Fruit fly (Drosophila melanogaster) whole organism, embryonic: ENCODE measurements around the gene Acsx4.

ENCODE experiments used
- ATbp ChIP-seq: fragments of 200-800 bp; sonication (Bioruptor generic); optimal IDR thresholded peaks from 2 replicates; lab custom pipeline; 2017; ENCODE audit warnings: missing biosample characterization, mild to moderate bottlenecking, missing genetic modification characterization, missing genetic modification reagents
- Ada2b ChIP-seq: fragments of 200-800 bp; sonication (Bioruptor generic); IDR thresholded peaks from 2 replicates; pipeline ENCODE4 v1.3.6; 2022; ENCODE audit warnings: missing biosample characterization, missing genetic modification characterization
- Asciz ChIP-seq: fragments of 200-800 bp; sonication (Bioruptor generic); optimal IDR thresholded peaks from 2 replicates; lab custom pipeline; 2017; ENCODE audit warnings: missing biosample characterization, mild to moderate bottlenecking, missing genetic modification characterization, missing genetic modification reagents
- Awh ChIP-seq: fragments of 200-800 bp; sonication (Bioruptor generic); IDR thresholded peaks from 2 replicates; pipeline ENCODE4, ENCODE4 v1.3.6; 2022; ENCODE audit warnings: missing biosample characterization, missing genetic modification characterization
- CG10147 ChIP-seq: fragments of 200-800 bp; sonication (Bioruptor generic); optimal IDR thresholded peaks from 2 replicates; lab custom pipeline; 2019; ENCODE audit warnings: missing biosample characterization, mild to moderate bottlenecking, missing genetic modification characterization, moderate library complexity
- CG10959 ChIP-seq: fragments of 200-800 bp; sonication (Bioruptor generic); IDR thresholded peaks from 2 replicates; pipeline ENCODE4 v1.3.6; 2022; ENCODE audit warnings: missing biosample characterization, missing genetic modification characterization
- CG11247 ChIP-seq: fragments of 200-800 bp; sonication (Bioruptor generic); IDR thresholded peaks from 2 replicates; pipeline ENCODE4 v1.3.6; 2022; ENCODE audit warnings: missing biosample characterization, missing genetic modification characterization
- CG12659 ChIP-seq: fragments of 200-800 bp; sonication (Bioruptor generic); optimal IDR thresholded peaks from 3 replicates; lab custom pipeline; 2017; ENCODE audit warnings: mild to moderate bottlenecking, missing biosample characterization, missing genetic modification reagents, missing genetic modification characterization
- CG13287 ChIP-seq: fragments of 200-800 bp; sonication (Bioruptor generic); IDR thresholded peaks from 2 replicates; pipeline ENCODE4 v1.3.6; 2022; ENCODE audit warnings: missing biosample characterization, missing genetic modification characterization; ENCODE audit not compliant: partially characterized antibody
- CG15011 ChIP-seq: fragments of 200-800 bp; sonication (Bioruptor generic); optimal IDR thresholded peaks from 3 replicates; lab custom pipeline; 2018; ENCODE audit warnings: missing biosample characterization, mild to moderate bottlenecking, missing genetic modification characterization
- CG15601 ChIP-seq: fragments of 200-800 bp; sonication (Bioruptor generic); optimal IDR thresholded peaks from 3 replicates; lab custom pipeline; 2019; ENCODE audit warnings: missing biosample characterization, mild to moderate bottlenecking, missing genetic modification characterization, moderate library complexity
- CG1647 ChIP-seq: fragments of 200-800 bp; sonication (Bioruptor generic); optimal IDR thresholded peaks from 3 replicates; lab custom pipeline; 2016; ENCODE audit warnings: missing biosample characterization, missing genetic modification characterization
- CG16813 ChIP-seq: fragments of 200-800 bp; sonication (Bioruptor generic); IDR thresholded peaks from 3 replicates; pipeline ENCODE4 v1.3.6; 2022; ENCODE audit warnings: missing biosample characterization, missing genetic modification characterization; ENCODE audit not compliant: partially characterized antibody
- CG1792 ChIP-seq: fragments of 200-800 bp; sonication (Bioruptor generic); optimal IDR thresholded peaks from 2 replicates; lab custom pipeline; 2016; ENCODE audit warnings: missing biosample characterization, missing genetic modification characterization
- CG2199 ChIP-seq: fragments of 200-800 bp; sonication (Bioruptor generic); IDR thresholded peaks from 3 replicates; pipeline ENCODE4 v1.3.6; 2022; ENCODE audit warnings: missing biosample characterization, missing genetic modification characterization
- CG31365 ChIP-seq: fragments of 200-800 bp; sonication (Bioruptor generic); optimal IDR thresholded peaks from 2 replicates; lab custom pipeline; 2018; ENCODE audit warnings: missing biosample characterization, mild to moderate bottlenecking, missing genetic modification characterization
- CG3838 ChIP-seq: fragments of 200-800 bp; sonication (Bioruptor generic); optimal IDR thresholded peaks from 3 replicates; lab custom pipeline; 2016; ENCODE audit warnings: missing biosample characterization, missing genetic modification characterization
- CG7987 ChIP-seq: fragments of 200-800 bp; sonication (Bioruptor generic); optimal IDR thresholded peaks from 2 replicates; lab custom pipeline; 2018; ENCODE audit warnings: missing biosample characterization, mild to moderate bottlenecking, missing genetic modification characterization, moderate library complexity
- D19A ChIP-seq: fragments of 200-800 bp; optimal IDR thresholded peaks from 3 replicates; lab custom pipeline; 2019; ENCODE audit warnings: missing biosample characterization, mild to moderate bottlenecking, missing genetic modification characterization, moderate library complexity
- Ets65A ChIP-seq: fragments of 200-800 bp; sonication (Bioruptor generic); peaks from one replicate; lab custom pipeline; 2016; ENCODE audit warnings: missing biosample characterization, missing genetic modification characterization
- MTF-1 ChIP-seq: fragments of 200-800 bp; sonication (Bioruptor generic); optimal IDR thresholded peaks from 2 replicates; lab custom pipeline; 2018; ENCODE audit warnings: missing biosample characterization, mild to moderate bottlenecking, missing genetic modification characterization, borderline replicate concordance
- Nf-YA ChIP-seq: fragments of 200-800 bp; sonication (Bioruptor generic); IDR thresholded peaks from 2 replicates; pipeline ENCODE4 v1.3.6; 2022; ENCODE audit warnings: missing biosample characterization, missing genetic modification characterization
- Nf-YB ChIP-seq: fragments of 200-800 bp; sonication (Bioruptor generic); optimal IDR thresholded peaks from 3 replicates; lab custom pipeline; 2019; ENCODE audit warnings: missing biosample characterization, mild to moderate bottlenecking, missing genetic modification characterization, moderate library complexity
- Pdp1 ChIP-seq, 2 experiments: fragments of 200-800 bp; sonication (Bioruptor generic); optimal IDR thresholded peaks; 3 replicates each; lab custom pipeline; 2016; ENCODE audit warnings: missing biosample characterization in 2 of 2, missing genetic modification characterization in 2 of 2, mild to moderate bottlenecking in 1 of 2, moderate library complexity in 1 of 2
- Side ChIP-seq: fragments of 200-800 bp; sonication (Bioruptor generic); optimal IDR thresholded peaks from 2 replicates; lab custom pipeline; 2016; ENCODE audit warnings: missing biosample characterization, missing genetic modification characterization
- Ssrp ChIP-seq: fragments of 200-800 bp; sonication (Bioruptor generic); optimal IDR thresholded peaks from 2 replicates; lab custom pipeline; 2018; ENCODE audit warnings: missing biosample characterization, mild to moderate bottlenecking, missing genetic modification characterization, moderate library complexity
- Trl ChIP-seq, 3 experiments: fragments of >200 bp in 2 of 3; fragments of 200-800 bp in 1 of 3; sonication (Bioruptor generic) in 1 of 3; optimal IDR thresholded peaks; 2 replicates in 1 of 3; 3 replicates in 2 of 3; lab custom pipeline; 2016 to 2017; ENCODE audit warnings: missing biosample characterization in 1 of 3, missing genetic modification characterization in 1 of 3
- Xrp1 ChIP-seq: fragments of 200-800 bp; sonication (Bioruptor generic); IDR thresholded peaks from 2 replicates; pipeline ENCODE4 v1.3.6; 2022; ENCODE audit warnings: missing biosample characterization, missing genetic modification characterization
- cg ChIP-seq: fragments of 200-800 bp; sonication (Bioruptor generic); optimal IDR thresholded peaks from 3 replicates; lab custom pipeline; 2019; ENCODE audit warnings: missing biosample characterization, mild to moderate bottlenecking, missing genetic modification characterization, moderate library complexity
- cwo ChIP-seq: fragments of 200-800 bp; sonication (Bioruptor generic); optimal IDR thresholded peaks from 3 replicates; lab custom pipeline; 2017; ENCODE audit warnings: missing biosample characterization, missing genetic modification characterization, mild to moderate bottlenecking, moderate library complexity, missing genetic modification reagents
- exex ChIP-seq: fragments of 200-800 bp; sonication (Bioruptor generic); optimal IDR thresholded peaks from 4 replicates; lab custom pipeline; 2018; ENCODE audit warnings: missing biosample characterization, mild to moderate bottlenecking, missing genetic modification characterization, moderate library complexity
- fd102C ChIP-seq: fragments of 200-800 bp; sonication (Bioruptor generic); optimal IDR thresholded peaks from 2 replicates; lab custom pipeline; 2018; ENCODE audit warnings: missing biosample characterization, mild to moderate bottlenecking, missing genetic modification characterization, moderate library complexity
- hb ChIP-seq: fragments of 200-800 bp; sonication (Bioruptor generic); IDR thresholded peaks from 3 replicates; pipeline ENCODE4 v1.3.6; 2022; ENCODE audit warnings: missing biosample characterization, missing genetic modification characterization; ENCODE audit not compliant: partially characterized antibody
- hkb ChIP-seq, 2 experiments: fragments of 200-800 bp in 1 of 2; fragments of >200 bp in 1 of 2; sonication (Bioruptor generic) in 1 of 2; IDR thresholded peaks in 1 of 2; optimal IDR thresholded peaks in 1 of 2; 2 replicates each; pipeline versions ENCODE4 v1.3.6 to Lab custom; 2017 to 2022; ENCODE audit warnings: missing biosample characterization in 1 of 2, missing genetic modification characterization in 1 of 2
- ken ChIP-seq: fragments of 200-800 bp; sonication (Bioruptor generic); IDR thresholded peaks from 3 replicates; pipeline ENCODE4 v1.3.6; 2022; ENCODE audit warnings: missing biosample characterization, missing genetic modification characterization
- klu ChIP-seq: fragments of 200-800 bp; sonication (Bioruptor generic); IDR thresholded peaks from 2 replicates; pipeline ENCODE4 v1.3.6; 2022; ENCODE audit warnings: missing biosample characterization, missing genetic modification characterization
- mam ChIP-seq: fragments of 200-800 bp; sonication (Bioruptor generic); optimal IDR thresholded peaks from 3 replicates; lab custom pipeline; 2016; ENCODE audit warnings: missing biosample characterization, missing genetic modification characterization
- mirr ChIP-seq: fragments of 200-800 bp; sonication (Bioruptor generic); optimal IDR thresholded peaks from 3 replicates; lab custom pipeline; 2018; ENCODE audit warnings: missing biosample characterization, mild to moderate bottlenecking, missing genetic modification characterization
- run ChIP-seq: fragments of 200-800 bp; sonication (Bioruptor generic); optimal IDR thresholded peaks from 3 replicates; lab custom pipeline; 2018; ENCODE audit warnings: missing biosample characterization, mild to moderate bottlenecking, missing genetic modification characterization
- sug ChIP-seq: fragments of 200-800 bp; optimal IDR thresholded peaks from 2 replicates; lab custom pipeline; 2019; ENCODE audit warnings: missing biosample characterization, mild to moderate bottlenecking, missing genetic modification characterization, moderate library complexity
- trh ChIP-seq: fragments of 200-800 bp; sonication (Bioruptor generic); optimal IDR thresholded peaks from 2 replicates; lab custom pipeline; 2016; ENCODE audit warnings: missing biosample characterization, missing genetic modification characterization
- z ChIP-seq: fragments of 200-800 bp; sonication (Bioruptor generic); IDR thresholded peaks from 3 replicates; pipeline ENCODE4 v1.3.6; 2022; ENCODE audit warnings: missing biosample characterization, missing genetic modification characterization
- zf30C ChIP-seq: fragments of 200-800 bp; sonication (Bioruptor generic); optimal IDR thresholded peaks from 3 replicates; lab custom pipeline; 2018; ENCODE audit warnings: missing biosample characterization, mild to moderate bottlenecking, missing genetic modification characterization

Acsx4 gene

dm6 chr3R:19793661-19794060 is 10.3 kb downstream of the Acsx4 start:
- TF ChIP-seq Nf-YA (GFP tag; lab: Robert Waterston, UW): no peak
- peak; percentile 94 for TF ChIP-seq cwo (GFP tag; lab: Kevin White, UChicago)
- peak; percentile 81 for TF ChIP-seq exex (tag; lab: Kevin White, UChicago)
- TF ChIP-seq CG7987 (GFP tag; lab: Kevin White, UChicago): peak; percentile 24
- TF ChIP-seq CG10147: no peak
- peak in 1 of 2 experiments; percentile 33 for TF ChIP-seq Trl (optimal IDR thresholded peaks at IDR 0.05; lab: Kevin White, UChicago)
- no peak for TF ChIP-seq Trl (GFP tag; optimal IDR thresholded peaks at IDR 0.05; lab: Kevin White, UChicago)
- TF ChIP-seq mirr (GFP tag; lab: Kevin White, UChicago): peak; percentile 7

- TF ChIP-seq ATbp (GFP tag; lab: Kevin White, UChicago): no peak
- no peak for TF ChIP-seq CG12659 (GFP tag; lab: Kevin White, UChicago)
- no peak for TF ChIP-seq trh (GFP tag; lab: Kevin White, UChicago)
- TF ChIP-seq Awh: no peak
- TF ChIP-seq mam (GFP tag; lab: Kevin White, UChicago): no peak
- no peak for TF ChIP-seq CG13287 (GFP tag; lab: Robert Waterston, UW)
- TF ChIP-seq CG1792 (GFP tag; lab: Kevin White, UChicago): no peak
- TF ChIP-seq Side (GFP tag; lab: Kevin White, UChicago): no peak
- TF ChIP-seq MTF-1 (GFP tag; lab: Kevin White, UChicago): no peak
- TF ChIP-seq D19A (tag; lab: Kevin White, UChicago): peak; percentile 11
- 0 out of 3 replicates have a peak, but pooled peaks have one; percentile 34 for TF ChIP-seq z (GFP tag; lab: Robert Waterston, UW)
- no peak for TF ChIP-seq CG1647 (GFP tag; lab: Kevin White, UChicago)
- TF ChIP-seq Ets65A: peak; percentile 12
- no peak for TF ChIP-seq zf30C (GFP tag; lab: Kevin White, UChicago)
- no peak for TF ChIP-seq Xrp1 (GFP tag; lab: Robert Waterston, UW)
- no peak for TF ChIP-seq hb (GFP tag; lab: Robert Waterston, UW)
- no peak for TF ChIP-seq klu (GFP tag; lab: Robert Waterston, UW)
- TF ChIP-seq CG15011 (GFP tag; lab: Kevin White, UChicago): no peak
- no peak for TF ChIP-seq CG15601 (tag; lab: Kevin White, UChicago)
- TF ChIP-seq CG10959 (GFP tag; lab: Robert Waterston, UW): no peak
- no peak for TF ChIP-seq fd102C (GFP tag; lab: Kevin White, UChicago)
- TF ChIP-seq Nf-YB (GFP tag; lab: Kevin White, UChicago): peak; percentile 10
- TF ChIP-seq Ada2b (GFP tag; lab: Robert Waterston, UW): no peak
- TF ChIP-seq CG3838: no peak
- TF ChIP-seq CG31365 (tag; lab: Kevin White, UChicago): no peak
- peak; percentile 7 for TF ChIP-seq cg (GFP tag; lab: Kevin White, UChicago)
- TF ChIP-seq CG11247: no peak
- peak; percentile 96 for TF ChIP-seq CG2199 (GFP tag; lab: Robert Waterston, UW)
- no peak for TF ChIP-seq ken (GFP tag; lab: Robert Waterston, UW)
- TF ChIP-seq sug: no peak
- TF ChIP-seq Asciz: no peak
- TF ChIP-seq Pdp1 (GFP tag; optimal IDR thresholded peaks at IDR 0.05; lab: Kevin White, UChicago): peak in 1 of 2 experiments; percentile 65
- no peak for TF ChIP-seq run (tag; lab: Kevin White, UChicago)
- TF ChIP-seq CG16813 (GFP tag; lab: Robert Waterston, UW): no peak
- no peak for TF ChIP-seq hkb (optimal IDR thresholded peaks at IDR 0.05; lab: Kevin White, UChicago)
- TF ChIP-seq hkb (GFP tag; IDR thresholded peaks at IDR 0.05; lab: Robert Waterston, UW): 0 out of 2 replicates have a peak, but pooled peaks have one; percentile 9
- TF ChIP-seq Ssrp (tag; lab: Kevin White, UChicago): no peak
Observed at dm6 chr3R:19795332-19795731, 12.0 kb downstream of the Acsx4 start.
